ENCODE assay signal across 2 fruit fly cellular contexts in the genomic region with DNA sequence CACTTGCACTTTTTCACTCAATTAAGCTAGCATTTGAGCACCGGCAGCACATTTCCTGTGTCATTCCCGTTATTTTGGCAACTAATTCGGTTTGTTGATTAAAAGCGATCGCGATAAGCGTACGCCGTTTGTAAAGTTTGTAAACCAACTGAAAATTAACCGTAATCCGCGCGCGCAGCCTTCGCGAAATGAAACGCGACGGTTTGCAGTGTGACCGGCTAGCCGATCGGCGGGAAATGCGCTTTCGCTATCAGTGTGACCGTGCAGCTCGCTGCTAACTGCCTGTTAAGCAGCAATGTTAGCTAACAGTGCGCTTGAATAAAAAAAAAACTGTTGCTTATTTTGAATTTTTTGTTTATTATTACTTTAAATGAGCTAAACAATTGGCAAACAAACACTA.
TF ChIP-seq lines count a peak whose summit lies in the region.

Gene Pde9 (minus strand): TSS at position 178 of the 400 bp plus-strand sequence.

TF ChIP-seq in whole organism, embryonic, 481 proteins besides CTCF, POLR2A, EP300 and RAD21 (continued from another document):
- TF ChIP-seq Xrp1 (GFP tag; IDR thresholded peaks at IDR 0.05; lab: Robert Waterston, UW) (no peak), chinmo (GFP tag; IDR thresholded peaks at IDR 0.05; lab: Robert Waterston, UW; ENCODE audit: partially characterized antibody) (0 out of 4 replicates have a peak, but pooled peaks have one; percentile 31), CG1529 (GFP tag; optimal IDR thresholded peaks at IDR 0.05; lab: Kevin White, UChicago) (no peak), ro (GFP tag; IDR thresholded peaks at IDR 0.05; lab: Robert Waterston, UW) (no peak), CG14710 (tag; optimal IDR thresholded peaks at IDR 0.05; lab: Kevin White, UChicago) (peak; percentile 8), CG13287 (GFP tag; IDR thresholded peaks at IDR 0.05; lab: Robert Waterston, UW; ENCODE audit: partially characterized antibody) (peak; percentile 43; the same call in 1 of the 2 replicates), Taf1 (GFP tag; IDR thresholded peaks at IDR 0.05; lab: Robert Waterston, UW) (no peak), Hand (GFP tag; optimal IDR thresholded peaks at IDR 0.05; lab: Kevin White, UChicago) (no peak), Jarid2 (GFP tag; optimal IDR thresholded peaks at IDR 0.05; lab: Kevin White, UChicago) (peak; percentile 51), Dref (GFP tag; IDR thresholded peaks at IDR 0.05; lab: Robert Waterston, UW) (no peak), B-H2 (GFP tag; optimal IDR thresholded peaks at IDR 0.05; lab: Kevin White, UChicago) (peak; percentile 14), CG18764 (GFP tag; optimal IDR thresholded peaks at IDR 0.05; lab: Kevin White, UChicago) (no peak), HLHmδ (GFP tag; optimal IDR thresholded peaks at IDR 0.05; lab: Kevin White, UChicago) (peak; percentile 43), stwl (tag; optimal IDR thresholded peaks at IDR 0.05; lab: Kevin White, UChicago) (peak; percentile 87), CG34376 (GFP tag; optimal IDR thresholded peaks at IDR 0.05; lab: Kevin White, UChicago) (peak; percentile 2), grn (GFP tag; optimal IDR thresholded peaks at IDR 0.05; lab: Kevin White, UChicago) (peak; percentile 25), CG17912 (GFP tag; optimal IDR thresholded peaks at IDR 0.05; lab: Kevin White, UChicago) (no peak), CG17361 (GFP tag; IDR thresholded peaks at IDR 0.05; lab: Robert Waterston, UW) (no peak), ftz-f1 (GFP tag; optimal IDR thresholded peaks at IDR 0.05; lab: Kevin White, UChicago) (peak; percentile 51), Lhr (GFP tag; optimal IDR thresholded peaks at IDR 0.05; lab: Kevin White, UChicago) (peak; percentile 28), BEAF-32 (GFP tag; optimal IDR thresholded peaks at IDR 0.05; lab: Kevin White, UChicago) (peak; percentile 11), stc (GFP tag; IDR thresholded peaks at IDR 0.05; lab: Robert Waterston, UW) (no peak), CG12659 (GFP tag; optimal IDR thresholded peaks at IDR 0.05; lab: Kevin White, UChicago) (peak; percentile 28), gce (GFP tag; IDR thresholded peaks at IDR 0.05; lab: Robert Waterston, UW) (0 out of 3 replicates have a peak, but pooled peaks have one; percentile 30), bbx (GFP tag; IDR thresholded peaks at IDR 0.05; lab: Robert Waterston, UW; ENCODE audit: partially characterized antibody) (peak; percentile 25), Hr78 (GFP tag; optimal IDR thresholded peaks at IDR 0.05; lab: Kevin White, UChicago) (no peak), CG33213 (GFP tag; optimal IDR thresholded peaks at IDR 0.05; lab: Kevin White, UChicago) (no peak), pan (optimal IDR thresholded peaks at IDR 0.05; lab: Kevin White, UChicago) (no peak), pan (GFP tag; optimal IDR thresholded peaks at IDR 0.05 in 1 of 2, IDR thresholded peaks at IDR 0.05 in 1 of 2) (no peak), MBD-R2 (GFP tag; IDR thresholded peaks at IDR 0.05; lab: Robert Waterston, UW) (peak; percentile 54), gfzf (GFP tag; optimal IDR thresholded peaks at IDR 0.05; lab: Kevin White, UChicago) (peak; percentile 73), CG17385 (GFP tag; optimal IDR thresholded peaks at IDR 0.05; lab: Kevin White, UChicago) (no peak), Dip2 (GFP tag; IDR thresholded peaks at IDR 0.05; lab: Robert Waterston, UW) (no peak), CG10462 (GFP tag; optimal IDR thresholded peaks at IDR 0.05; lab: Kevin White, UChicago) (no peak), CG16813 (GFP tag; IDR thresholded peaks at IDR 0.05; lab: Robert Waterston, UW; ENCODE audit: partially characterized antibody) (0 out of 3 replicates have a peak, but pooled peaks have one; percentile 10), Dp (GFP tag; optimal IDR thresholded peaks at IDR 0.05; lab: Kevin White, UChicago) (peak; percentile 63), CG1603 (tag; optimal IDR thresholded peaks at IDR 0.05; lab: Kevin White, UChicago) (peak; percentile 25)

TF ChIP-seq in whole organism, prepupa, 60 proteins besides CTCF, POLR2A, EP300 and RAD21 (continued from another document):
- no peak for TF ChIP-seq CG11762 (GFP tag; optimal IDR thresholded peaks at IDR 0.05; lab: Kevin White, UChicago; ENCODE audit: insufficient read depth)
- TF ChIP-seq Smox (GFP tag; optimal IDR thresholded peaks at IDR 0.05; lab: Kevin White, UChicago): no peak
- TF ChIP-seq dac (GFP tag; optimal IDR thresholded peaks at IDR 0.05; lab: Kevin White, UChicago): no peak
- no peak for TF ChIP-seq lz (GFP tag; optimal IDR thresholded peaks at IDR 0.05; lab: Kevin White, UChicago)
- TF ChIP-seq pdm3 (GFP tag; optimal IDR thresholded peaks at IDR 0.05; lab: Kevin White, UChicago): no peak
- TF ChIP-seq CG6808 (GFP tag; optimal IDR thresholded peaks at IDR 0.05; lab: Kevin White, UChicago): peak; percentile 11
- no peak for TF ChIP-seq CG6276 (GFP tag; optimal IDR thresholded peaks at IDR 0.05; lab: Kevin White, UChicago)
- no peak for TF ChIP-seq fkh (GFP tag; optimal IDR thresholded peaks at IDR 0.05; lab: Kevin White, UChicago)
- peak; percentile 1 for TF ChIP-seq esn (GFP tag; optimal IDR thresholded peaks at IDR 0.05; lab: Kevin White, UChicago)
- no peak for TF ChIP-seq dsx (GFP tag; optimal IDR thresholded peaks at IDR 0.05; lab: Kevin White, UChicago; ENCODE audit: poor library complexity, severe bottlenecking)
- TF ChIP-seq CG16779 (tag; optimal IDR thresholded peaks at IDR 0.05; lab: Kevin White, UChicago): no peak
- no peak for TF ChIP-seq CG9139 (GFP tag; optimal IDR thresholded peaks at IDR 0.05; lab: Kevin White, UChicago)
- TF ChIP-seq net (GFP tag; optimal IDR thresholded peaks at IDR 0.05; lab: Kevin White, UChicago): no peak
- TF ChIP-seq CG11294 (GFP tag; IDR thresholded peaks at IDR 0.05; lab: Robert Waterston, UW): no peak
- no peak for TF ChIP-seq achi (GFP tag; optimal IDR thresholded peaks at IDR 0.05; lab: Kevin White, UChicago)
- peak; percentile 60 for TF ChIP-seq Eip78C (GFP tag; lab: Kevin White, UChicago)
- no peak for TF ChIP-seq Sox15 (GFP tag; optimal IDR thresholded peaks at IDR 0.05; lab: Kevin White, UChicago)
- TF ChIP-seq CG34406 (GFP tag; optimal IDR thresholded peaks at IDR 0.05; lab: Kevin White, UChicago): no peak
- no peak for TF ChIP-seq fd59A (GFP tag; optimal IDR thresholded peaks at IDR 0.05; lab: Kevin White, UChicago)
- TF ChIP-seq CG1621 (tag; optimal IDR thresholded peaks at IDR 0.05; lab: Kevin White, UChicago): peak; percentile 29
- no peak for TF ChIP-seq CG3032 (tag; optimal IDR thresholded peaks at IDR 0.05; lab: Kevin White, UChicago)
